Worm (Caenorhabditis elegans): Measurements from ENCODE around the gene F25B3.5.

DNA sequence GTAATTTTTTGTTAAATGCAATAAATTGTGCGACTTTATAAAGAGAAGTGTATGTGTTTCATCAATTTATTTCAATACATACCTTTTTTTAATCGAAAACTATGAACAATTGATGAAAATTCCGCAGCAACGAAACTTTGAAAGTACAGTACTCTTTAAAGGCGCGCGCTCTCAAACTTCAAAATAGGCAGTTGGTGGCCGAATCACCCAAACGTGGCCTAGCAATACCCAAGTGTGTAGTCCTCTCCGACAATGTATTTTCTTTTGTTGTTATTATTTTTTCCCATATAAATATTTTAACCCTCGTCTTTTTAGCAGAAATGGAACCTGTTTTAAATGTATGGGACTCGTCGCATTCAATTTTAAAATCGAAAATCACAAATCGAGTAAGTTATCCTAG is 33.6 kb downstream of the F25B3.5 start, which contains the start of gene C50F4.4:
- TF ChIP-seq nhr-237 (tag; optimal IDR thresholded peaks at IDR 0.05) (no peak), Y55F3AM.14 (GFP tag; optimal IDR thresholded peaks at IDR 0.05) (no peak), nhr-10 (tag; optimal IDR thresholded peaks at IDR 0.05) (no peak)
